Fruit fly (Drosophila melanogaster): ENCODE data around the gene CG15812.

DNA sequence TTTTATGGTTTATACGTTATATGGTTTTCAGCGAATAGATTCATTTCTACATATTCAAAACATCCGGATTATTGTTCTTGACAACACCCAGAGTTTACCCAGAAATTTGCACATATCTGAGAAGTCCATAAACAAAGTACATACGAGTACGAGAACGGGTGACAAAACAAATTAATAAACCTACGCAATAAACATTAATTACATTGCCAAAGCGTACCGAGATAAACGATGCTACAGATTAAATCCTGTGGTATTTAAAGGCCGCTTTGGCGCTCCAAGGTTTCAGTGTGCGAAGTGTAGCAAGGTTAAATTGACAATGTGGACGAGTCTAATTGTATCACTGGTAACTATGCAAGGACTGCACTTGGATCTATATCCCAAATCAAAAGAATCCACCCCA, 27.5 kb downstream of the CG15812 start, which contains the start of gene CG14957:
- TF ChIP-seq CG17361 (GFP tag; IDR thresholded peaks at IDR 0.05), result no peak
- TF ChIP-seq corto (GFP tag; optimal IDR thresholded peaks at IDR 0.05), result no peak
